Fruit fly (Drosophila melanogaster): ENCODE measurements around the gene Fum4.
A peak's percentile ranks its signal among the peaks of the same experiment; 100 is the strongest.

DNA sequence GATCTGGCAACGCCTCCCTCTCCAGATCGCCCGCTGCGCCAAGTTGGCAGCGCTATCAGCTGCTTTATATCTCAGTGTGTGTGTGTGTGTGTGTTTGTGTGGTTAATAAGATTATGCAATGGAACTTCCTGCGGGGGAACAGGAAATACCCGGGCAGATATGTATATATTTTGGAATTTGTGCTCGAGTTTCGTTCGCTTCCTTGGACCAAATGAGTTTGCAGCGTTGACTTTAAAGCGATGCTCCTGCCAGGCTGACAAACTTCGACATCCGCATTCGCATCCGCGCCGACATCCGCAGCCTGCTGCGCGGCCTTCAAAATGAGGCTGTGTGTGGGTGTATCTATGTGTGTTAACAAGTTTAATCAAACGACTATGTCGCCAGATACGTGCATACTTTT is 48.0 kb downstream of the Fum4 start:
- TF ChIP-seq CG12219 (GFP tag; optimal IDR thresholded peaks at IDR 0.05) (no peak), Aef1 (GFP tag; IDR thresholded peaks at IDR 0.05) (no peak), Hr39 (optimal IDR thresholded peaks at IDR 0.05) (no peak), CG14050 (GFP tag; IDR thresholded peaks at IDR 0.05) (no peak), ind (GFP tag; optimal IDR thresholded peaks at IDR 0.05) (no peak), da (GFP tag; optimal IDR thresholded peaks at IDR 0.05) (no peak), CG2120 (GFP tag; optimal IDR thresholded peaks at IDR 0.05) (no peak), nmo (GFP tag; optimal IDR thresholded peaks at IDR 0.05) (peak; percentile 43), CG12659 (GFP tag; optimal IDR thresholded peaks at IDR 0.05) (no peak), CG13123 (GFP tag; optimal IDR thresholded peaks at IDR 0.05) (no peak), lab (GFP tag; optimal IDR thresholded peaks at IDR 0.05) (peak; percentile 75), Tbp (GFP tag; optimal IDR thresholded peaks at IDR 0.05) (no peak), Opbp (GFP tag; IDR thresholded peaks at IDR 0.05; ENCODE audit: partially characterized antibody) (no peak), CG17612 (GFP tag; IDR thresholded peaks at IDR 0.05) (no peak)

Measured in whole organism, embryonic.